Fruit fly (Drosophila melanogaster): ENCODE measurements around the gene Vps33B.

Gene Vps33B

DNA sequence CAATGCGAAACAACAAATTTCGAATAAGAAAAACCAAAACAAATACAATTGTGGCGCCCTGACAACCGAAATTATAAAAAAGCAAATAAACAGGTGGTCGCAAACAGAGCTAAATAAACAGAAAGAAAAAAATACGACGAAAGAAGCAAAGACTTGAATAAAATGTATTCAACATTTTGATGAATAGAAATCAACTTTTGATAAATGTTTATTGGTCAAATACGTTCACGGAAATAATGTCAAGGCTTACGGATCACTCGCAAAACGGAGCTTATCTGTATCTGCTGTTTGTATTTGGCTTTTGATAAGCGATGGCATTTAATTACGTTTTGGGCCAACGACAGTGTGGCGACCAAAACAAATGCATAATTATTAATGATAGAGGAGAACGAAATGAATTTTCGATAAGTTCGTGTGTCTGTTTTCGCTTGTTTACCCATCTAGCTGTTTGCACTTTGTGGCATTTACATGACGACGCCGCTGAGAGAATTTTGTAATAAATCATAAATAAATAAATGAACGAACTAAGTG, 20.1 kb upstream of the Vps33B start (continued):
- TF ChIP-seq CG12942 (GFP tag; optimal IDR thresholded peaks at IDR 0.05) (no peak), knrl (GFP tag; IDR thresholded peaks at IDR 0.05; ENCODE audit: partially characterized antibody) (no peak), p53 (GFP tag; optimal IDR thresholded peaks at IDR 0.05) (no peak), CG9876 (GFP tag; optimal IDR thresholded peaks at IDR 0.05) (no peak), CG31224 (GFP tag; IDR thresholded peaks at IDR 0.05) (no peak), CG14965 (GFP tag; optimal IDR thresholded peaks at IDR 0.05; ENCODE audit: borderline replicate concordance) (peak; percentile 23), CG6765 (GFP tag; optimal IDR thresholded peaks at IDR 0.05) (no peak), chinmo (GFP tag; IDR thresholded peaks at IDR 0.05; ENCODE audit: partially characterized antibody) (0 out of 4 replicates have a peak, but pooled peaks have one; percentile 62), HLHmδ (GFP tag; optimal IDR thresholded peaks at IDR 0.05) (no peak), row (GFP tag; IDR thresholded peaks at IDR 0.05) (no peak), ERR (GFP tag; optimal IDR thresholded peaks at IDR 0.05) (no peak), CG12155 (GFP tag; optimal IDR thresholded peaks at IDR 0.05) (no peak), hbn (GFP tag; IDR thresholded peaks at IDR 0.05; ENCODE audit: partially characterized antibody) (no peak), tin (GFP tag; optimal IDR thresholded peaks at IDR 0.05) (no peak), TFAM (GFP tag; optimal IDR thresholded peaks at IDR 0.05) (peak; percentile 33), CG4707 (GFP tag; optimal IDR thresholded peaks at IDR 0.05) (no peak), Pdp1 (GFP tag; optimal IDR thresholded peaks at IDR 0.05) (no peak), grn (GFP tag; optimal IDR thresholded peaks at IDR 0.05) (peak; percentile 70), CG4820 (GFP tag; optimal IDR thresholded peaks at IDR 0.05) (no peak), CG8924 (tag; optimal IDR thresholded peaks at IDR 0.05) (peak; percentile 74), CG4854 (GFP tag; optimal IDR thresholded peaks at IDR 0.05) (no peak), CG34422 (GFP tag; IDR thresholded peaks at IDR 0.05) (no peak), vnd (GFP tag; IDR thresholded peaks at IDR 0.05; ENCODE audit: partially characterized antibody) (no peak), org-1 (GFP tag; optimal IDR thresholded peaks at IDR 0.05) (peak; percentile 74), Adf1 (GFP tag; IDR thresholded peaks at IDR 0.05) (no peak), Atf3 (GFP tag; optimal IDR thresholded peaks at IDR 0.05) (peak; percentile 45), CG6175 (GFP tag; IDR thresholded peaks at IDR 0.05) (no peak), CG10959 (GFP tag; IDR thresholded peaks at IDR 0.05) (no peak), seq (GFP tag; IDR thresholded peaks at IDR 0.05) (no peak; the same call in 1 of the 2 replicates), jumu (GFP tag; optimal IDR thresholded peaks at IDR 0.05) (no peak), CG15011 (GFP tag; optimal IDR thresholded peaks at IDR 0.05) (peak; percentile 79), shn (GFP tag; optimal IDR thresholded peaks at IDR 0.05) (no peak), CG4424 (GFP tag; optimal IDR thresholded peaks at IDR 0.05) (no peak), CG4617 (GFP tag; optimal IDR thresholded peaks at IDR 0.05; ENCODE audit: borderline replicate concordance) (no peak), CG11696 (GFP tag; IDR thresholded peaks at IDR 0.05) (no peak), Opbp (GFP tag; IDR thresholded peaks at IDR 0.05; ENCODE audit: partially characterized antibody) (no peak), dm (GFP tag; optimal IDR thresholded peaks at IDR 0.05) (no peak), Sin3A (optimal IDR thresholded peaks at IDR 0.05) (no peak), CG18764 (GFP tag; optimal IDR thresholded peaks at IDR 0.05) (peak; percentile 26), Nf-YC (tag; optimal IDR thresholded peaks at IDR 0.05) (peak; percentile 27), CG11560 (tag; IDR thresholded peaks at IDR 0.05) (no peak), Oaz (GFP tag; IDR thresholded peaks at IDR 0.05) (no peak), Kr (GFP tag; optimal IDR thresholded peaks at IDR 0.05) (peak; percentile 57), Dll (GFP tag; IDR thresholded peaks at IDR 0.05; ENCODE audit: partially characterized antibody) (no peak), Mad (GFP tag; optimal IDR thresholded peaks at IDR 0.05) (peak; percentile 34), CG9727 (GFP tag; optimal IDR thresholded peaks at IDR 0.05) (peak; percentile 74), Xbp1 (GFP tag; optimal IDR thresholded peaks at IDR 0.05) (no peak), fd96Cb (tag; optimal IDR thresholded peaks at IDR 0.05) (no peak), CG11456 (GFP tag; IDR thresholded peaks at IDR 0.05) (no peak), CG17612 (GFP tag; IDR thresholded peaks at IDR 0.05) (no peak), CG16863 (GFP tag; optimal IDR thresholded peaks at IDR 0.05) (no peak), CG17361 (GFP tag; IDR thresholded peaks at IDR 0.05) (0 out of 3 replicates have a peak, but pooled peaks have one; percentile 35)
